Fruit fly (Drosophila melanogaster): ENCODE data around the gene Droj2.

The Droj2 gene

dm6 chr3R:13338030-13338429 lies 43.9 kb upstream of the Droj2 start, which contains the start of gene PK2-R1:
PK2-R1 (plus strand) TSS chr3R:13338330.
- no peak for TF ChIP-seq CG3838 (GFP tag; optimal IDR thresholded peaks at IDR 0.05)
- TF ChIP-seq dati (GFP tag; IDR thresholded peaks at IDR 0.05): no peak
- TF ChIP-seq CG15073 (GFP tag; optimal IDR thresholded peaks at IDR 0.05): no peak
- no peak for TF ChIP-seq usp (GFP tag; optimal IDR thresholded peaks at IDR 0.05)
- no peak for TF ChIP-seq Tbp (GFP tag; optimal IDR thresholded peaks at IDR 0.05)

DNA sequence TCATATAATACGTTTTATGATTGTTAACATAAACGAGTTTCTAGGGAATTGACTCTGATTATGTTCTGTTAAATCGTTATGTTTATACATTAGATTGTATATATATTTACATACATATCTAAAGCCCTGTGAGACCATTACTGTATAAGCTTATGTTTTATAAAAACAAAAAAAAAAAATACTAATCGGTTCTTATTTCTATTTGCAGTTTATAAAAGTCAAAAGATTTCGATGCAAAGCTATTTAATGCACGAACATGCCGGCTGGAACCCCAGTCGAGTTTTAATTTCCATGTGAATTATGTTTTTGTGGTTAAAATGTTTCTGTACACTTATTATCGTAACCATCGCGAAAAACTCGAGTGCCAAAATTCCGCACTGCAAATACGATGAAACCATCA lies 28.5 kb upstream of the Droj2 start, which contains the start of gene mthl12:
mthl12 (plus strand) TSS at position 301 of the 400 bp plus-strand sequence.
- TF ChIP-seq maf-S (GFP tag; optimal IDR thresholded peaks at IDR 0.05): no peak

DNA sequence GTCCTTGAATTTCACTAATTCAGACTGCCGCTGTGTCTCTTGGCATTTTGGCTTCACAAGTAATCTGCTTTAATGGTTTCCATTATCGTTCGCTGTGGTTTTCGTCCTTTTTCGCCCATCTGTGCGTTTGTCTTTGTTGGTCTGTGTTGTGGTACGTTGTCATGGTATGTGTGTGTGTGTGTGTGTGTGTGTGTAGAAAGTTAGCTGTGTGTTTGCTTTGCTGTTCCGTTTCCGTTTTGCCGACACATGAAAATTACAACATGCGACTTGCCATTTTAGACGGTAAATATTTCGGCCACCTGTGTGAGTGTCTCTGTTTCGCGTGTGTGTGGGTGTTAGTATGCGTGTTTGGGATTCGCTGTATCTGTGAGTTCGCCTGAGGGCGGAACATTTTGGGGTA lies 24.9 kb upstream of the Droj2 start:
- TF ChIP-seq ash1 (GFP tag; optimal IDR thresholded peaks at IDR 0.05) (no peak), scrt (GFP tag; optimal IDR thresholded peaks at IDR 0.05) (peak; percentile 70), abd-A (tag; optimal IDR thresholded peaks at IDR 0.05) (peak; percentile 34), Camta (GFP tag; optimal IDR thresholded peaks at IDR 0.05) (no peak), CG1024 (GFP tag; IDR thresholded peaks at IDR 0.05) (no peak), Ets65A (GFP tag) (peak; percentile 80)

DNA sequence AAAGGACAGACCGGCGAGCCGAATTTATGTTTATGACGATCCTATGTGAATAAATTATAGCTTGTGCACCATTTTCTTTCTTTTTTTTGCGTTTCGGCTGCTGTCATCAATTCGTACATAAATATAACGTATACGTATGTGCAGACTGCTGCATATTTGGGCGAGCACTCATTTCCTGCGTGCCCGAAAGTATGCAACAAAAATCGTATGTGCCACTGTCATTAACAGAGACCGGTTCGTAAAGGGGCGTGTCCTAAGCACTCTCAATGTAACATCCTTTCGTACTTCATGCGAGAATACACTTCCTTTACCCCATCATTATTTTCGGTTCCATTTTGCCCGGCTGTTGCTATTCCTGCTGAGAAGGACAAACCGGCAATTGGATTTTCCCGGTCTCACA lies 21.8 kb upstream of the Droj2 start:
- TF ChIP-seq Med (GFP tag) (peak; percentile 61), CG17802 (tag; optimal IDR thresholded peaks at IDR 0.05) (no peak), CG7372 (GFP tag; IDR thresholded peaks at IDR 0.05) (peak; percentile 60; the same call in 1 of the 2 replicates), CG3065 (GFP tag; optimal IDR thresholded peaks at IDR 0.05) (peak; percentile 30), CG9437 (GFP tag; optimal IDR thresholded peaks at IDR 0.05) (peak; percentile 20), sens (GFP tag) (peak; percentile 51)

DNA sequence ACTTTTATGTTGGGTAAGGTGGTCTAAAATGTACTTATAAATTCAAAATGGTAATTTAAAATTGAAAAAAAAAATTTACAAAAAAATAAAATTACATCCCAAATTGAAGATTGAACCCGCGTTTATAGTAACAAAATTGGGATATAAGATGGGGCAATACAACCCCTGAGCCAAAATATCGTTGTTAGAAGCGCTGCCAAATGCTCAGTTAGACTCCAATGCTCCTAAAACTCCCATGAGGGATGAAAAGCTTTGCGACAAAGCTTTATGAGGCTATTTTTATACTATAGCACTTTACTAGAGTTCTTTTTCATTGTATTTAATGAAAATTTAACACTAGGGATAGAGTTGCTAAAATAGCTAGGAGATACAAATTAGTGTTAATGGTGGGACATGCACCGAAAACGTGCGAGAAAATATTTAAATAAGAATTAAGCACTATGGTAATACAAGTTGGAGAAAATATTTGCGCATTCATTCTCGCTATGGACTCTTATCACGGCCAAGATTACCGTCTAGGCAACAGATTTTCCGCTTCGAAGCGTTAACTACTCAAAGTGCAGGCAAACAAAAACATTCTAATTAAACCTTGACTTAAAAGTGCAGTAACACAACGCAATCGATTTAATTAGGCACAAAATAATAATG lies 18.4 kb upstream of the Droj2 start:
- TF ChIP-seq CG2202 (tag; optimal IDR thresholded peaks at IDR 0.05) (no peak), CG13424 (tag; optimal IDR thresholded peaks at IDR 0.05) (no peak), CG17829 (tag; optimal IDR thresholded peaks at IDR 0.05) (no peak), CG1024 (GFP tag; IDR thresholded peaks at IDR 0.05) (no peak), fd3F (GFP tag; optimal IDR thresholded peaks at IDR 0.05) (no peak), bcd (GFP tag; optimal IDR thresholded peaks at IDR 0.05) (no peak), Med (GFP tag) (peak; percentile 23), CG43689 (GFP tag; IDR thresholded peaks at IDR 0.05) (no peak), nmo (GFP tag; optimal IDR thresholded peaks at IDR 0.05) (no peak), CG14441 (GFP tag; IDR thresholded peaks at IDR 0.05) (no peak), gt (GFP tag; IDR thresholded peaks at IDR 0.05) (no peak), bsh (GFP tag; optimal IDR thresholded peaks at IDR 0.05) (no peak), CG14860 (GFP tag; IDR thresholded peaks at IDR 0.05; ENCODE audit: partially characterized antibody) (no peak), Usf (GFP tag; optimal IDR thresholded peaks at IDR 0.05) (no peak), klu (GFP tag; IDR thresholded peaks at IDR 0.05) (no peak), Bdp1 (GFP tag; optimal IDR thresholded peaks at IDR 0.05) (peak; percentile 96), CG15696 (tag; optimal IDR thresholded peaks at IDR 0.05) (no peak), CG16779 (GFP tag; IDR thresholded peaks at IDR 0.05) (no peak), da (GFP tag; optimal IDR thresholded peaks at IDR 0.05) (no peak), eve (GFP tag; optimal IDR thresholded peaks at IDR 0.05) (peak in 1 of 2 experiments; percentile 80), Dfd (GFP tag; optimal IDR thresholded peaks at IDR 0.05) (no peak), HLH4C (GFP tag; IDR thresholded peaks at IDR 0.05; ENCODE audit: partially characterized antibody) (0 out of 3 replicates have a peak, but pooled peaks have one; percentile 44)
